Fruit fly (Drosophila melanogaster) whole organism, adult: Measurements from ENCODE around the gene rdhB.

Experiments
- CG11617 ChIP-seq: fragments of 200-800 bp; sonication (Bioruptor generic); optimal IDR thresholded peaks from 2 replicates; lab custom pipeline; 2017; ENCODE audit warnings: mild to moderate bottlenecking, missing biosample characterization, missing genetic modification reagents, missing genetic modification characterization
- CG12768 ChIP-seq: fragments of 200-800 bp; sonication (Bioruptor generic); optimal IDR thresholded peaks from 2 replicates; lab custom pipeline; 2017; ENCODE audit warnings: missing biosample characterization, missing genetic modification characterization, mild to moderate bottlenecking, moderate library complexity, missing genetic modification reagents
- CG14711 ChIP-seq: fragments of 200-800 bp; sonication (Bioruptor generic); optimal IDR thresholded peaks from 2 replicates; lab custom pipeline; 2018; ENCODE audit warnings: missing biosample characterization, mild to moderate bottlenecking, missing genetic modification characterization, moderate library complexity
- CG1620 ChIP-seq: fragments of 200-800 bp; sonication (Bioruptor generic); optimal IDR thresholded peaks from 2 replicates; lab custom pipeline; 2016; ENCODE audit warnings: missing biosample characterization, missing genetic modification characterization
- CG33017 ChIP-seq: fragments of 200-800 bp; sonication (Bioruptor generic); optimal IDR thresholded peaks from 2 replicates; lab custom pipeline; 2018; ENCODE audit warnings: missing biosample characterization, mild to moderate bottlenecking, missing genetic modification characterization, moderate library complexity
- CG5204 ChIP-seq: fragments of 200-800 bp; sonication (Bioruptor generic); optimal IDR thresholded peaks from 2 replicates; lab custom pipeline; 2016; ENCODE audit warnings: missing biosample characterization, missing genetic modification characterization
- CG7045 ChIP-seq: fragments of 200-800 bp; sonication (Bioruptor generic); optimal IDR thresholded peaks from 2 replicates; lab custom pipeline; 2017; ENCODE audit warnings: missing biosample characterization, mild to moderate bottlenecking, missing genetic modification characterization
- CG7101 ChIP-seq: fragments of 200-800 bp; sonication (Bioruptor generic); optimal IDR thresholded peaks from 2 replicates; lab custom pipeline; 2018; ENCODE audit warnings: missing biosample characterization, mild to moderate bottlenecking, missing genetic modification characterization, moderate library complexity
- Clk ChIP-seq: fragments of 200-800 bp; sonication (Bioruptor generic); optimal IDR thresholded peaks from 2 replicates; lab custom pipeline; 2017; ENCODE audit warnings: missing biosample characterization, missing genetic modification characterization
- Crg-1 ChIP-seq: fragments of 200-800 bp; sonication (Bioruptor generic); optimal IDR thresholded peaks from 2 replicates; lab custom pipeline; 2016; ENCODE audit warnings: missing biosample characterization, missing genetic modification characterization
- Hr96 ChIP-seq: fragments of 200-800 bp; sonication (Bioruptor generic); optimal IDR thresholded peaks from 2 replicates; lab custom pipeline; 2016; ENCODE audit warnings: missing biosample characterization, missing genetic modification characterization
- Mnt ChIP-seq: fragments of 200-800 bp; sonication (Bioruptor generic); optimal IDR thresholded peaks from 2 replicates; lab custom pipeline; 2016; ENCODE audit warnings: missing biosample characterization, mild to moderate bottlenecking, missing genetic modification characterization
- bab1 ChIP-seq: fragments of 200-800 bp; sonication (Bioruptor generic); optimal IDR thresholded peaks from 3 replicates; lab custom pipeline; 2019; ENCODE audit warnings: missing biosample characterization, mild to moderate bottlenecking, missing genetic modification characterization, moderate library complexity
- cic ChIP-seq: fragments of 200-800 bp; sonication (Bioruptor generic); optimal IDR thresholded peaks from 2 replicates; lab custom pipeline; 2017; ENCODE audit warnings: missing biosample characterization, mild to moderate bottlenecking, missing genetic modification characterization, moderate library complexity
- cnc ChIP-seq, 2 experiments: fragments of >200 bp; optimal IDR thresholded peaks; 2 replicates each; lab custom pipeline; 2017
- kay ChIP-seq: fragments of 200-800 bp; sonication (Bioruptor generic); peaks from one replicate; lab custom pipeline; 2016; ENCODE audit warnings: missing biosample characterization, missing genetic modification characterization, borderline replicate concordance
- ovo ChIP-seq: fragments of 200-800 bp; sonication (Bioruptor generic); optimal IDR thresholded peaks from 2 replicates; lab custom pipeline; 2016; ENCODE audit warnings: missing biosample characterization, missing genetic modification characterization
- pad ChIP-seq: fragments of 200-800 bp; sonication (Bioruptor generic); optimal IDR thresholded peaks from 3 replicates; lab custom pipeline; 2017; ENCODE audit warnings: missing biosample characterization, missing genetic modification characterization, mild to moderate bottlenecking, moderate library complexity, missing genetic modification reagents
- tj ChIP-seq: fragments of 200-800 bp; sonication (Bioruptor generic); optimal IDR thresholded peaks from 3 replicates; lab custom pipeline; 2017; ENCODE audit warnings: missing biosample characterization, mild to moderate bottlenecking, missing genetic modification characterization, moderate library complexity
- toe ChIP-seq: fragments of 200-800 bp; sonication (Bioruptor generic); optimal IDR thresholded peaks from 2 replicates; lab custom pipeline; 2016; ENCODE audit warnings: missing biosample characterization, missing genetic modification characterization

rdhB gene

DNA sequence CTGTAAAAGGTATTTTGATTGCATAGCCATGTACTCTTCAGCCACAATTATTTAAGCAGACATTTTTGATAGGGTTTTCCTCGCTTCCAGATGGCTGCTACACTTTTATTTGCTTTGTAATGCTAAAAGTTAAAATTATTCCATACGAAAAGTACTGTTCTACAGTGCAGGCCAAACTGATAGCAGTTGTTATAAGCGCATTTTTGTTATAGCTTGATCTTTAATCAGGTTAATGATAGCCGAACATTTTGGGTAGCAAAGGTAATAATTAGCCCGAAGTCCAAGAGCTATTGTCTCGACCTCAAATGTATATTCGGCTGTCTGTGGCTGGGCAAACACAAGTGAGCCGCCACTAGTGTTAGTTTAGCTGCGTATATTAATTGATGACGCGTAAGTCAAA is 6.4 kb downstream of the rdhB start:
- TF ChIP-seq ovo (GFP tag; lab: Kevin White, UChicago), result no peak
- no peak for TF ChIP-seq CG11617
- no peak for TF ChIP-seq kay (GFP tag; lab: Kevin White, UChicago)
- no peak for TF ChIP-seq CG12768
- TF ChIP-seq CG5204 (GFP tag; lab: Kevin White, UChicago), result no peak
- no peak for TF ChIP-seq Clk (GFP tag; lab: Kevin White, UChicago)
- TF ChIP-seq Crg-1, result no peak

- TF ChIP-seq Crg-1, result no peak
- peak; percentile 26 for TF ChIP-seq Hr96 (GFP tag; lab: Kevin White, UChicago)
- TF ChIP-seq bab1 (GFP tag; lab: Kevin White, UChicago), result no peak
- peak; percentile 79 for TF ChIP-seq CG12768
- TF ChIP-seq cnc (optimal IDR thresholded peaks at IDR 0.05; lab: Kevin White, UChicago), result no peak
- no peak for TF ChIP-seq Clk (GFP tag; lab: Kevin White, UChicago)
- TF ChIP-seq toe, result peak; percentile 7
- peak; percentile 15 for TF ChIP-seq Mnt (GFP tag; lab: Kevin White, UChicago)
- TF ChIP-seq CG14711 (tag; lab: Kevin White, UChicago), result peak; percentile 76
- no peak for TF ChIP-seq CG1620
- peak; percentile 79 for TF ChIP-seq CG33017
- peak; percentile 63 for TF ChIP-seq CG11617
- no peak for TF ChIP-seq ovo (GFP tag; lab: Kevin White, UChicago)
- peak; percentile 80 for TF ChIP-seq CG7101 (tag; lab: Kevin White, UChicago)
- TF ChIP-seq CG7045 (GFP tag; lab: Kevin White, UChicago), result peak; percentile 55
- TF ChIP-seq cic (GFP tag; lab: Kevin White, UChicago), result peak; percentile 29
- TF ChIP-seq pad (GFP tag; lab: Kevin White, UChicago), result peak; percentile 30
- no peak for TF ChIP-seq CG5204 (GFP tag; lab: Kevin White, UChicago)
- TF ChIP-seq kay (GFP tag; lab: Kevin White, UChicago), result no peak
- peak; percentile 33 for TF ChIP-seq tj (GFP tag; lab: Kevin White, UChicago)
Measured at dm6 chr3R:22358810-22359209, 7.3 kb downstream of the rdhB start.

DNA sequence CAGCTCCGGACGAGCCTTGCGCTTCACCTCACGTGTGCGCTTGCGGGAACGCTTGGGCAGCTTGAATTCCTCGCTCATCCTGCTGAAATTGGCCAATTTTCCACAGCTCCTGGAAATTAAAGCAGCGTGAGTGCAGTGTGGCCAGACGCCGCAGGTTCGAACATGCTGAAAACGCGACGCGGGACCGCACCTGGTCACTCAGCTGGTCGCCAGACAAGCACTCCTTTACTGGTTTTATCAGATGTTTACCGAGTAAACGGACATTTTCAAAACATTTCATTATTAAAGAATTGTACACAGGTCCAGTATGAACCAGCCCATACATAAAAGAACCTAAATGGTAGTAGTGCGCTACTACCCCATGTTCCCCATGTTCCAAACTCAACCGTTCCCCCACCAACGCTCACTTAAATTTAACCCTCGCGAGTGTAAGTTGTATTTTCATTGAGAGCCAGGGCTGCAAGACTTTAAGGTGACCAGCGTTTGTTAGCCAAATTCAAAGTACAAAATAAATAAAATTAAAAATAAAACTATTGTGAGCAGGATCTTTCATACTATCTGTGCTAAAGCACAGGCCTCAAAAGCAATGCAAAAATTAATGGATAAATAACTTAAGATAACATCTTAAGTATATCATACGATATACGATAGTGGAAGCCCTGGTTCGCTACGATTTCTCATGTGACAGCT is 10.9 kb downstream of the rdhB start, which contains the start of the genes JMJD6, CG7071 and Muted:
TSS of gene JMJD6 (minus strand) at position 154 of the 690 bp plus-strand sequence.
TSS of gene CG7071 (plus strand) at position 403 of the 690 bp plus-strand sequence.
TSS of gene Muted (plus strand) at position 403 of the 690 bp plus-strand sequence.
- TF ChIP-seq CG33017 (peak; percentile 90), bab1 (GFP tag; lab: Kevin White, UChicago) (peak; percentile 94), Hr96 (GFP tag; lab: Kevin White, UChicago) (peak; percentile 86), cic (GFP tag; lab: Kevin White, UChicago) (peak; percentile 80), Clk (GFP tag; lab: Kevin White, UChicago) (peak; percentile 90), CG7045 (GFP tag; lab: Kevin White, UChicago) (peak; percentile 90), ovo (GFP tag; lab: Kevin White, UChicago) (peak; percentile 84), toe (peak; percentile 96), CG1620 (peak; percentile 96), tj (GFP tag; lab: Kevin White, UChicago) (peak; percentile 78), CG12768 (peak; percentile 92), CG7101 (tag; lab: Kevin White, UChicago) (peak; percentile 95), CG14711 (tag; lab: Kevin White, UChicago) (peak; percentile 88), CG11617 (peak; percentile 91), CG5204 (GFP tag; lab: Kevin White, UChicago) (no peak), kay (GFP tag; lab: Kevin White, UChicago) (no peak), Mnt (GFP tag; lab: Kevin White, UChicago) (peak; percentile 86), pad (GFP tag; lab: Kevin White, UChicago) (peak; percentile 84), Crg-1 (peak; percentile 88), cnc (optimal IDR thresholded peaks at IDR 0.05; lab: Kevin White, UChicago) (no peak)

dm6 chr3R:22365660-22366195 is 14.2 kb downstream of the rdhB start, which contains the start of gene CG5382:
Gene CG5382 (minus strand): TSS chr3R:22365983.
- TF ChIP-seq Crg-1 (no peak), bab1 (GFP tag; lab: Kevin White, UChicago) (peak; percentile 72), tj (GFP tag; lab: Kevin White, UChicago) (no peak), CG7045 (GFP tag; lab: Kevin White, UChicago) (no peak)

DNA sequence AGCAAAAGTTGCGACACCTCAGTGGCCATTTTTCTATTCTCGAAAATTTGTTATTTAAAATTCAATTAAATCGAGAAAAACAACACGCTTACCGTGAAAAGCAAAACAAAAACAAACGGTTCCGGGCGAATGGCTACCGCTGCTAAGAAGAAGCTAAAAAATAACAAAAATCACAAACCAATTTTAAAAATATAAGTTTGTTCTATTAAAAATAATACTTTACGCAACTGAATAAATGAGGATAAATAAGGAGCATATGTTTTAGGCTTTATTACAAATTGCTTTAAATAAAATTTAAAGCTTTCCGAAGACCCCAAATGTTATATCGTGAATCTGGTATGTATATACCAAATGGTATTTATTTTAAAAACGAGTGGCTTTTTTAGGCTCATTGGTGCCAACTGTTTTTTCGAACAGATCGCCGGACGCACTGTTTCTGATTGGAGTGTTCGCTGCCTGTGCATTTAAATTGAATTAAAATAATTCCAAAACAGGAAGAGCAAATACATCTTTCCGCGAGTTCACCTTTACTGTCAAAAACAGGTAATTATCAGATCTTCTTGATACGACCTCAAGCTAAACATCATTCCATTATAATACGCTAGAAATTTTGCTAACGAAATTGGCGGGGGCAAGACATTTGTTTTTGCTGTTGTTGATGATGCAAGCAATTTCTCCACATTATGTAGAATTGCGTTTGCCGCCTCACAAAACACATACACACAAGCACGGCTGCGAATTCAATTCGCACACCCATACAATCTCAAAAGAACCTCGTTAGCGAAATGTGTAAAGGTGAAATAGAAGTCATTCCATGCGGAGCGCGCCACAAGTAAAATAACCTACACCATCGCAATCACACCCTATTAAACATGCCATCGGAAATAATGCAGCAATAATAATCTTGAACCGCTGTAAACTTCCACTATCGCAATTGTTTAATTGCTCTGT is 15.9 kb downstream of the rdhB start, which contains the start of the genes Polr3F and PyK:
TSS of gene Polr3F (minus strand) at position 248 of the 951 bp plus-strand sequence.
TSS of gene PyK (plus strand) at position 411 of the 951 bp plus-strand sequence.
- TF ChIP-seq Hr96 (GFP tag; lab: Kevin White, UChicago) (peak; percentile 32), Crg-1 (no peak), cnc (optimal IDR thresholded peaks at IDR 0.05; lab: Kevin White, UChicago) (no peak), CG7101 (tag; lab: Kevin White, UChicago) (peak; percentile 48), CG5204 (GFP tag; lab: Kevin White, UChicago) (no peak), Mnt (GFP tag; lab: Kevin White, UChicago) (peak; percentile 34), toe (peak; percentile 25), ovo (GFP tag; lab: Kevin White, UChicago) (peak; percentile 25), Clk (GFP tag; lab: Kevin White, UChicago) (no peak), CG14711 (tag; lab: Kevin White, UChicago) (peak; percentile 52), CG12768 (peak; percentile 37), bab1 (GFP tag; lab: Kevin White, UChicago) (no peak), CG1620 (peak; percentile 39), tj (GFP tag; lab: Kevin White, UChicago) (peak; percentile 95), pad (GFP tag; lab: Kevin White, UChicago) (peak; percentile 16), CG11617 (peak; percentile 35)
